Fruit fly (Drosophila melanogaster) whole organism, embryonic: ENCODE data around the gene CG2321.

Source experiments
- Atf3 ChIP-seq: fragments of 200-800 bp; sonication (Bioruptor generic); optimal IDR thresholded peaks from 3 replicates; lab custom pipeline; 2016; ENCODE audit warnings: missing biosample characterization, missing genetic modification characterization
- Bdp1 ChIP-seq: fragments of 200-800 bp; sonication (Bioruptor generic); optimal IDR thresholded peaks from 3 replicates; lab custom pipeline; 2016; ENCODE audit warnings: missing biosample characterization, missing genetic modification characterization
- Blimp-1 ChIP-seq: fragments of 200-800 bp; sonication (Bioruptor generic); optimal IDR thresholded peaks from 3 replicates; lab custom pipeline; 2018; ENCODE audit warnings: missing biosample characterization, missing genetic modification characterization, mild to moderate bottlenecking, moderate library complexity, missing genetic modification reagents
- CG11695 ChIP-seq: fragments of 200-800 bp; sonication (Bioruptor generic); IDR thresholded peaks from 3 replicates; pipeline ENCODE4 v1.3.6; 2022; ENCODE audit warnings: missing biosample characterization, missing genetic modification characterization
- CG14441 ChIP-seq: fragments of 200-800 bp; sonication (Bioruptor generic); IDR thresholded peaks from 2 replicates; pipeline ENCODE4 v1.3.6; 2022; ENCODE audit warnings: missing biosample characterization, missing genetic modification characterization
- CG14710 ChIP-seq: fragments of 200-800 bp; sonication (Bioruptor generic); optimal IDR thresholded peaks from 3 replicates; lab custom pipeline; 2019; ENCODE audit warnings: missing biosample characterization, mild to moderate bottlenecking, missing genetic modification characterization, moderate library complexity
- CG2712 ChIP-seq: fragments of 200-800 bp; optimal IDR thresholded peaks from 3 replicates; lab custom pipeline; 2019; ENCODE audit warnings: missing biosample characterization, mild to moderate bottlenecking, missing genetic modification characterization, moderate library complexity
- CG31441 ChIP-seq: fragments of 200-800 bp; sonication (Bioruptor generic); IDR thresholded peaks from 2 replicates; pipeline ENCODE4 v1.3.6; 2022; ENCODE audit warnings: missing biosample characterization, missing genetic modification characterization
- CG4404 ChIP-seq: fragments of 200-800 bp; sonication (Bioruptor generic); IDR thresholded peaks from 2 replicates; pipeline ENCODE4 v1.3.6; 2022; ENCODE audit warnings: missing biosample characterization, missing genetic modification characterization
- CG4854 ChIP-seq: fragments of 200-800 bp; sonication (Bioruptor generic); optimal IDR thresholded peaks from 2 replicates; lab custom pipeline; 2016; ENCODE audit warnings: missing biosample characterization, missing genetic modification characterization, inconsistent platforms
- CG7745 ChIP-seq: fragments of 200-800 bp; sonication (Bioruptor generic); optimal IDR thresholded peaks from 2 replicates; lab custom pipeline; 2018; ENCODE audit warnings: missing biosample characterization, mild to moderate bottlenecking, missing genetic modification characterization, moderate library complexity
- CG7839 ChIP-seq: fragments of 200-800 bp; sonication (Bioruptor generic); optimal IDR thresholded peaks from 3 replicates; lab custom pipeline; 2018; ENCODE audit warnings: missing biosample characterization, mild to moderate bottlenecking, missing genetic modification characterization, moderate library complexity
- CG8359 ChIP-seq: fragments of 200-800 bp; sonication (Bioruptor generic); optimal IDR thresholded peaks from 2 replicates; lab custom pipeline; 2017; ENCODE audit warnings: missing biosample characterization, mild to moderate bottlenecking, missing genetic modification characterization, borderline replicate concordance
- D ChIP-seq, 2 experiments: fragments of 200-800 bp in 1 of 2; fragments of >200 bp in 1 of 2; sonication (Bioruptor generic) in 1 of 2; optimal IDR thresholded peaks; 2 replicates in 1 of 2; 3 replicates in 1 of 2; lab custom pipeline; 2017; ENCODE audit warnings: mild to moderate bottlenecking in 1 of 2, missing biosample characterization in 1 of 2, missing genetic modification characterization in 1 of 2, missing genetic modification reagents in 1 of 2
- D19A ChIP-seq: fragments of 200-800 bp; optimal IDR thresholded peaks from 3 replicates; lab custom pipeline; 2019; ENCODE audit warnings: missing biosample characterization, mild to moderate bottlenecking, missing genetic modification characterization, moderate library complexity
- Dll ChIP-seq: fragments of 200-800 bp; sonication (Bioruptor generic); IDR thresholded peaks from 4 replicates; pipeline ENCODE4 v1.3.6; 2022; ENCODE audit warnings: missing biosample characterization, missing genetic modification characterization; ENCODE audit not compliant: partially characterized antibody
- Dp ChIP-seq: fragments of 200-800 bp; sonication (Bioruptor generic); optimal IDR thresholded peaks from 2 replicates; lab custom pipeline; 2018; ENCODE audit warnings: missing biosample characterization, mild to moderate bottlenecking, missing genetic modification characterization, moderate library complexity
- Drgx ChIP-seq: fragments of 200-800 bp; sonication (Bioruptor generic); IDR thresholded peaks from 2 replicates; pipeline ENCODE4 v1.3.6; 2022; ENCODE audit warnings: missing biosample characterization, missing genetic modification characterization
- ERR ChIP-seq: fragments of 200-800 bp; sonication (Bioruptor generic); optimal IDR thresholded peaks from 2 replicates; lab custom pipeline; 2016; ENCODE audit warnings: missing biosample characterization, missing genetic modification characterization
- Elba2 ChIP-seq: fragments of 200-800 bp; sonication (Bioruptor generic); optimal IDR thresholded peaks from 3 replicates; lab custom pipeline; 2016; ENCODE audit warnings: missing biosample characterization, missing genetic modification characterization
- Fer2 ChIP-seq: fragments of 200-800 bp; sonication (Bioruptor generic); optimal IDR thresholded peaks from 2 replicates; lab custom pipeline; 2018; ENCODE audit warnings: missing biosample characterization, mild to moderate bottlenecking, missing genetic modification characterization, moderate library complexity
- GATAe ChIP-seq: fragments of 200-800 bp; sonication (Bioruptor generic); conservative IDR thresholded peaks from 2 replicates; pipeline ENCODE4 v1.3.6; 2022; ENCODE audit warnings: missing biosample characterization, missing genetic modification characterization
- HHEX ChIP-seq: fragments of 200-800 bp; sonication (Bioruptor generic); optimal IDR thresholded peaks from 3 replicates; lab custom pipeline; 2017; ENCODE audit warnings: missing biosample characterization, mild to moderate bottlenecking, missing genetic modification characterization, missing genetic modification reagents
- HLHmδ ChIP-seq: fragments of 200-800 bp; sonication (Bioruptor generic); optimal IDR thresholded peaks from 2 replicates; lab custom pipeline; 2018; ENCODE audit warnings: missing biosample characterization, mild to moderate bottlenecking, missing genetic modification characterization, moderate library complexity
- Nf-YB ChIP-seq: fragments of 200-800 bp; sonication (Bioruptor generic); optimal IDR thresholded peaks from 3 replicates; lab custom pipeline; 2019; ENCODE audit warnings: missing biosample characterization, mild to moderate bottlenecking, missing genetic modification characterization, moderate library complexity
- Opbp ChIP-seq: fragments of 200-800 bp; sonication (Bioruptor generic); IDR thresholded peaks from 3 replicates; pipeline ENCODE4 v1.3.6; 2022; ENCODE audit warnings: missing biosample characterization, missing genetic modification characterization; ENCODE audit not compliant: partially characterized antibody
- Ssrp ChIP-seq: fragments of 200-800 bp; sonication (Bioruptor generic); optimal IDR thresholded peaks from 2 replicates; lab custom pipeline; 2018; ENCODE audit warnings: missing biosample characterization, mild to moderate bottlenecking, missing genetic modification characterization, moderate library complexity
- bsh ChIP-seq, 2 experiments: fragments of 200-800 bp; sonication (Bioruptor generic); optimal IDR thresholded peaks; 2 replicates each; lab custom pipeline; 2017 to 2018; ENCODE audit warnings: mild to moderate bottlenecking in 2 of 2, missing biosample characterization in 2 of 2, missing genetic modification characterization in 2 of 2, moderate library complexity in 1 of 2
- btn ChIP-seq: fragments of 200-800 bp; sonication (Bioruptor generic); optimal IDR thresholded peaks from 2 replicates; lab custom pipeline; 2016; ENCODE audit warnings: missing biosample characterization, missing genetic modification characterization
- dmrt99B ChIP-seq: fragments of 200-800 bp; sonication (Bioruptor generic); optimal IDR thresholded peaks from 2 replicates; lab custom pipeline; 2018; ENCODE audit warnings: missing biosample characterization, mild to moderate bottlenecking, missing genetic modification characterization, moderate library complexity
- dysf ChIP-seq: fragments of 200-800 bp; sonication (Bioruptor generic); IDR thresholded peaks from 3 replicates; pipeline ENCODE4 v1.3.6; 2022; ENCODE audit warnings: missing biosample characterization, missing genetic modification characterization
- gce ChIP-seq: fragments of 200-800 bp; sonication (Bioruptor generic); IDR thresholded peaks from 3 replicates; pipeline ENCODE4 v1.3.6; 2022; ENCODE audit warnings: missing biosample characterization, missing genetic modification characterization
- gem ChIP-seq: fragments of 200-800 bp; sonication (Bioruptor generic); optimal IDR thresholded peaks from 2 replicates; lab custom pipeline; 2019; ENCODE audit warnings: missing biosample characterization, mild to moderate bottlenecking, missing genetic modification characterization, moderate library complexity
- grn ChIP-seq: fragments of 200-800 bp; sonication (Bioruptor generic); optimal IDR thresholded peaks from 3 replicates; lab custom pipeline; 2017; ENCODE audit warnings: missing biosample characterization, missing genetic modification characterization
- jumu ChIP-seq: fragments of 200-800 bp; sonication (Bioruptor generic); optimal IDR thresholded peaks from 3 replicates; lab custom pipeline; 2016; ENCODE audit warnings: missing biosample characterization, missing genetic modification characterization
- mld ChIP-seq: fragments of 200-800 bp; sonication (Bioruptor generic); IDR thresholded peaks from 3 replicates; pipeline ENCODE4 v1.3.6; 2022; ENCODE audit warnings: missing biosample characterization, missing genetic modification characterization; ENCODE audit not compliant: partially characterized antibody
- nom ChIP-seq: fragments of 200-800 bp; sonication (Bioruptor generic); optimal IDR thresholded peaks from 2 replicates; lab custom pipeline; 2017; ENCODE audit warnings: missing biosample characterization, missing genetic modification characterization, mild to moderate bottlenecking, moderate library complexity, missing genetic modification reagents
- otp ChIP-seq: fragments of 200-800 bp; sonication (Bioruptor generic); IDR thresholded peaks from 3 replicates; pipeline ENCODE4, ENCODE4 v1.3.6; 2022; ENCODE audit warnings: missing biosample characterization, missing genetic modification characterization
- p53 ChIP-seq: fragments of 200-800 bp; sonication (Bioruptor generic); optimal IDR thresholded peaks from 2 replicates; lab custom pipeline; 2016; ENCODE audit warnings: missing biosample characterization, missing genetic modification characterization
- prd ChIP-seq, 3 experiments: fragments of >200 bp in 2 of 3; fragments of 200-800 bp in 1 of 3; sonication (Bioruptor generic) in 1 of 3; optimal IDR thresholded peaks in 2 of 3; IDR thresholded peaks in 1 of 3; 2 replicates in 2 of 3; 3 replicates in 1 of 3; pipeline versions ENCODE4 v1.3.6 to Lab custom; 2017 to 2022; ENCODE audit warnings: missing biosample characterization in 1 of 3, missing genetic modification characterization in 1 of 3
- row ChIP-seq: fragments of 200-800 bp; sonication (Bioruptor generic); IDR thresholded peaks from 3 replicates; pipeline ENCODE4 v1.3.6; 2022; ENCODE audit warnings: missing biosample characterization, missing genetic modification characterization
- run ChIP-seq: fragments of 200-800 bp; sonication (Bioruptor generic); optimal IDR thresholded peaks from 3 replicates; lab custom pipeline; 2018; ENCODE audit warnings: missing biosample characterization, mild to moderate bottlenecking, missing genetic modification characterization
- sug ChIP-seq: fragments of 200-800 bp; optimal IDR thresholded peaks from 2 replicates; lab custom pipeline; 2019; ENCODE audit warnings: missing biosample characterization, mild to moderate bottlenecking, missing genetic modification characterization, moderate library complexity
- unc-4 ChIP-seq: fragments of 200-800 bp; sonication (Bioruptor generic); IDR thresholded peaks from 2 replicates; pipeline ENCODE4 v1.3.6; 2022; ENCODE audit warnings: missing biosample characterization, missing genetic modification characterization; ENCODE audit not compliant: partially characterized antibody
- unpg ChIP-seq: fragments of 200-800 bp; sonication (Bioruptor generic); optimal IDR thresholded peaks from 3 replicates; lab custom pipeline; 2018; ENCODE audit warnings: missing biosample characterization, mild to moderate bottlenecking, missing genetic modification characterization, moderate library complexity
- vvl ChIP-seq: fragments of 200-800 bp; sonication (Bioruptor generic); IDR thresholded peaks from 2 replicates; pipeline ENCODE4 v1.3.6; 2022; ENCODE audit warnings: missing biosample characterization, missing genetic modification characterization
- yki ChIP-seq: fragments of >200 bp; optimal IDR thresholded peaks from 3 replicates; lab custom pipeline; 2018
- zfh1 ChIP-seq: fragments of 200-800 bp; sonication (Bioruptor generic); IDR thresholded peaks from 3 replicates; pipeline ENCODE4 v1.3.6; 2022; ENCODE audit warnings: missing biosample characterization, missing genetic modification characterization

Gene CG2321

DNA sequence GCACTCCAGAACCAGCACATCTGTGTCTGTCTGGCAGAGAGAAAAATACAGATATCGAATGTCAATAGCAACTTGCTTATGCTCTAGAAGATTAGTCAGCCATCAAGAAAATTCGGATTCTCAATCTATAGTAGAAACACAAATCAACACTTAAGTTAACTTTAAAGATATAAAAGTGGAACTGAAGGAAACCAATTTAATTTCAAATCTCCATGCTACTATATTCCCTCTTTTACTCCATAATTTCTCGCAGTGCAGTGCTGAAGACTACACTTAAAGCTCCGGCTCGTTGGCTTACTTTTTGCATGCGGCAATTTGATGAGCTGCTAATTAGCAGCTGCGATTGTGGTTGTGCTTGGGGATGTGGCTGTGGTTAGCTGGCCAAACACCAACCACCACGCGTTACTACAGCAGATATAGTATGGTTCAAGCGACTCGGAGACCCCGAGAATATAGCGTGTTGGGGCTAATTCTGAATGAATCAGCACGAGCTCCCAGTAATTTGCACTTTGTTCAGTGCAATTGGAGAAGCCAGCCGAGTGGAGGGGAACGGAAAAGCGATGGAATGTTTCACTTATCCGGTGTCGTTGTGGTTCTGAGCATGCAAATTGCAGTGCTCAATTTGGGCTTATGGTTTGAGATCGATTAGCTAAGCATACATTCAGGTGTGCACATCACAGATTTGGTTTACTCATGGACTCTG, 28.7 kb downstream of the CG2321 start (continued):
- TF ChIP-seq unc-4 (GFP tag; lab: Robert Waterston, UW): no peak
- TF ChIP-seq gce (GFP tag; lab: Robert Waterston, UW): no peak
- no peak for TF ChIP-seq Elba2 (GFP tag; lab: Kevin White, UChicago)
- no peak for TF ChIP-seq CG14441 (GFP tag; lab: Robert Waterston, UW)
- no peak for TF ChIP-seq jumu (GFP tag; lab: Kevin White, UChicago)
- 0 out of 3 replicates have a peak, but pooled peaks have one; percentile 28 for TF ChIP-seq dysf (GFP tag; lab: Robert Waterston, UW)
- peak; percentile 22 for TF ChIP-seq unpg (GFP tag; lab: Kevin White, UChicago)
- no peak for TF ChIP-seq CG7745 (tag; lab: Kevin White, UChicago)
- no peak for TF ChIP-seq Blimp-1
- TF ChIP-seq otp (GFP tag; lab: Robert Waterston, UW): no peak
- no peak for TF ChIP-seq Dll (GFP tag; lab: Robert Waterston, UW)
- TF ChIP-seq Fer2: no peak
- TF ChIP-seq btn: no peak
- peak; percentile 50 for TF ChIP-seq CG2712 (tag; lab: Kevin White, UChicago)
- no peak for TF ChIP-seq bsh (GFP tag; optimal IDR thresholded peaks at IDR 0.05; lab: Kevin White, UChicago)
- peak; percentile 42 for TF ChIP-seq gem (tag; lab: Kevin White, UChicago)
- no peak for TF ChIP-seq CG4854 (GFP tag; lab: Kevin White, UChicago)
- no peak for TF ChIP-seq Dp (GFP tag; lab: Kevin White, UChicago)
- peak; percentile 62; the same call in 2 of the 3 replicates for TF ChIP-seq zfh1 (GFP tag; lab: Robert Waterston, UW)
- TF ChIP-seq mld: no peak
- no peak for TF ChIP-seq CG11695
- TF ChIP-seq CG4404 (GFP tag; lab: Robert Waterston, UW): no peak
- TF ChIP-seq HLHmδ: no peak
- no peak for TF ChIP-seq CG8359
- TF ChIP-seq ERR (GFP tag; lab: Kevin White, UChicago): no peak
- no peak for TF ChIP-seq GATAe (GFP tag; lab: Robert Waterston, UW)
- no peak for TF ChIP-seq grn (GFP tag; lab: Kevin White, UChicago)
- 0 out of 2 replicates have a peak, but pooled peaks have one; percentile 38 for TF ChIP-seq vvl (GFP tag; lab: Robert Waterston, UW)
- 0 out of 2 replicates have a peak, but pooled peaks have one; percentile 19 for TF ChIP-seq Drgx (GFP tag; lab: Robert Waterston, UW)
- no peak for TF ChIP-seq Bdp1 (GFP tag; lab: Kevin White, UChicago)
- no peak for TF ChIP-seq HHEX (GFP tag; lab: Kevin White, UChicago)
- TF ChIP-seq row (GFP tag; lab: Robert Waterston, UW): 0 out of 3 replicates have a peak, but pooled peaks have one; percentile 10
- TF ChIP-seq Opbp (GFP tag; lab: Robert Waterston, UW): no peak
- TF ChIP-seq yki (lab: Kevin White, UChicago): no peak
- peak; percentile 43; the same call in 1 of the 2 replicates for TF ChIP-seq CG31441 (GFP tag; lab: Robert Waterston, UW)
- TF ChIP-seq D19A (tag; lab: Kevin White, UChicago): peak; percentile 11
- no peak for TF ChIP-seq prd (optimal IDR thresholded peaks at IDR 0.05; lab: Kevin White, UChicago)
- TF ChIP-seq prd (GFP tag; IDR thresholded peaks at IDR 0.05; lab: Robert Waterston, UW): peak; percentile 21; the same call in 1 of the 3 replicates
- peak; percentile 60 for TF ChIP-seq nom (GFP tag; lab: Kevin White, UChicago)
- TF ChIP-seq Atf3 (GFP tag; lab: Kevin White, UChicago): no peak
- no peak for TF ChIP-seq CG14710
- peak; percentile 15 for TF ChIP-seq dmrt99B (tag; lab: Kevin White, UChicago)
- no peak for TF ChIP-seq run
- no peak for TF ChIP-seq Nf-YB (GFP tag; lab: Kevin White, UChicago)
- TF ChIP-seq sug: no peak
- no peak for TF ChIP-seq p53 (GFP tag; lab: Kevin White, UChicago)
- peak; percentile 3 for TF ChIP-seq CG7839 (tag; lab: Kevin White, UChicago)
- TF ChIP-seq Ssrp (tag; lab: Kevin White, UChicago): no peak
- no peak for TF ChIP-seq D (optimal IDR thresholded peaks at IDR 0.05; lab: Kevin White, UChicago)
- no peak for TF ChIP-seq D (GFP tag; optimal IDR thresholded peaks at IDR 0.05; lab: Kevin White, UChicago)
